Fruit fly (Drosophila melanogaster) whole organism, wandering third instar larva: Measurements from ENCODE around the gene CG42460.

ENCODE experiments used
- Dfd ChIP-seq: fragments of >200 bp; optimal IDR thresholded peaks from 2 replicates; lab custom pipeline; 2017; ENCODE audit warnings: missing biosample characterization, missing genetic modification characterization
- psq ChIP-seq: fragments of 200-800 bp; sonication (Bioruptor generic); optimal IDR thresholded peaks from 3 replicates; lab custom pipeline; 2017; ENCODE audit warnings: missing biosample characterization, mild to moderate bottlenecking, missing genetic modification characterization, moderate library complexity

DNA sequence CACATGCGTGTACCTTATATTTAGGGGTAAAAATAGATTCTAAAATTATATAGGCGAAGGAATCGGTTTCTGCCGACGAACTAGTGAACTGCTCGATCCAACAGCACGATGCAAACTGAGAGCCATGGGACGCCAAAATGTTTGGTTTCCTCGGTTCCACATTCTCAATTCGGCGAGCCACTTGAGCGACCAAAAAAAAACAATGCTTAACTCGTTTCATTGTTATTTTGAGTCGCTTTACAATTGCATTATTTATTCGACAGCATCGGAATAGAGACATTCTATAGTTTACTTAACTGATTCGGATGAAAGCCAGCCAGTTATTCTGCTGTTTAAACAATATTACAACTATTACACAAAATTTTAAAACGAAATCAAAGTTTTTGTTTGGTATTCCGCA is 12.7 kb downstream of the CG42460 start, which contains the start of gene CG15412:
- TF ChIP-seq psq (no peak), Dfd (GFP tag; lab: Kevin White, UChicago) (no peak)
